Worm (Caenorhabditis elegans): ENCODE measurements around the gene srbc-33.

DNA sequence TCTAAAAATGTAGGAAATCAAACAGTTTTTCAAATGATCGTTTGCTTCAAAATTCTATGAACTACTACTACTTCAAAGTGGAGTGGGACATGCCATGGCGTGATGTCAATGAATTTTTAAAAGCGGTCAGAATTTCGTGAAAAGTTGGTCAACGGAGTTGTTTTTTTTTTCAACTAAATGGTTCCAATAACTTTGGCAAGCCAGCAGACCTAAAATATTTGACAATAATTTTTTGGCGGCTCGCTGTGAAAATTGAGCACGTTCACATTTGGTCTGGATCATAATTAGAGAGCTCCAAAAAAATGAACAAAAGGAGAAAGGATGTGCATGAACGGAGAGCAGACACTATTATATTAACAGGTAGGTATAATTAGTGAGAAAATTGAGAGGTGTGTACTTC is 34.3 kb downstream of the srbc-33 start:
- TF ChIP-seq nhr-12 (tag; optimal IDR thresholded peaks at IDR 0.05) = no peak
- TF ChIP-seq aly-2 (tag; optimal IDR thresholded peaks at IDR 0.05) = no peak
- no peak for TF ChIP-seq ama-1 (optimal IDR thresholded peaks at IDR 0.05)
- TF ChIP-seq egl-27 (tag; optimal IDR thresholded peaks at IDR 0.05) = no peak
- no peak for TF ChIP-seq ceh-82 (tag; optimal IDR thresholded peaks at IDR 0.05)
- no peak for TF ChIP-seq unc-55 (GFP tag; optimal IDR thresholded peaks at IDR 0.05)
- no peak for TF ChIP-seq lin-13 (GFP tag; optimal IDR thresholded peaks at IDR 0.05)
- no peak for TF ChIP-seq mdl-1 (tag; optimal IDR thresholded peaks at IDR 0.05)
- TF ChIP-seq ztf-11 (tag; optimal IDR thresholded peaks at IDR 0.05) = no peak
- TF ChIP-seq alr-1 (tag; optimal IDR thresholded peaks at IDR 0.05) = no peak
- no peak for TF ChIP-seq lin-11 (tag; optimal IDR thresholded peaks at IDR 0.05)
- TF ChIP-seq R02D3.7 (tag; optimal IDR thresholded peaks at IDR 0.05) = no peak
- no peak for TF ChIP-seq snpc-4 (tag; optimal IDR thresholded peaks at IDR 0.05)
- no peak for TF ChIP-seq elt-3 (tag; optimal IDR thresholded peaks at IDR 0.05)

Data from whole organism, L2 larva.